Fruit fly (Drosophila melanogaster) S2 (cell line): ENCODE results near the gene C15.

Experiments
- CG8478 ChIP-seq: fragments of >200 bp; optimal IDR thresholded peaks from 2 replicates; lab custom pipeline; 2018
- CTCF ChIP-seq, 2 experiments: fragments of >200 bp; optimal IDR thresholded peaks; 2 replicates each; lab custom pipeline; 2018

DNA sequence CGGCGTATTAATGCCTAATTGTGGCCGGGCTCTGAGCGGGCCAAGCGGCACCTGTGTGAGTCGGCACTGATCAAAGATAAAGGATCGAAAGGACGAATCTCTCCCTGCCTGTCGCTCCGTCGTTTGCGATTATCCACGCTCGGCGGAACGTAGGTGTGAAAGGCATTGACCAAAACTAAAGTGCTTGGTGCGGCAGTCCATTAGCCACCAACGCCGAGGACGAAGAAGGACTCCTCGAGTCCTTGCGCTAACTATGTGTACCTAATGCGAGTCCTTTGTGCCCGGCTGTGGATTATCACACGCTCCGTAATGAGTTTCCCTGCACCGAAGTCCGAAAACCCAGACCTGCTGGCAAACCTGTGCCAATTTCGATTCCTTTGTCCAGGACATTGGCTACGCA lies 41.3 kb upstream of the C15 start:
- TF ChIP-seq CTCF (optimal IDR thresholded peaks at IDR 0.05; lab: Kevin White, UChicago) (no peak), CG8478 (lab: Kevin White, UChicago) (no peak)
